Worm (Caenorhabditis elegans) whole organism, L4 larva: ENCODE results near the gene F15B9.8.

Source experiments
- F49E8.2 ChIP-seq: sonication (generic microtip); optimal IDR thresholded peaks from 2 replicates; lab custom pipeline; 2016; ENCODE audit warnings: missing compliant biosample characterization, mild to moderate bottlenecking, missing genetic modification characterization, borderline replicate concordance
- jun-1 ChIP-seq: fragments of 150-350 bp; optimal IDR thresholded peaks from 2 replicates; lab custom pipeline; 2014; ENCODE audit warnings: missing biosample characterization, missing genetic modification reagents, missing genetic modification characterization
- lin-15B ChIP-seq: fragments of 150-350 bp; sonication (generic microtip); optimal IDR thresholded peaks from 3 replicates; lab custom pipeline; 2014; ENCODE audit warnings: missing biosample characterization, missing genetic modification characterization
- mxl-2 ChIP-seq: fragments of 200-800 bp; sonication (Bioruptor generic); conservative IDR thresholded peaks from 2 replicates; pipeline ENCODE4 v1.3.6; 2022; ENCODE audit warnings: missing genetic modification reagents, missing genetic modification characterization, missing compliant biosample characterization
- zag-1 ChIP-seq: fragments of 150-350 bp; optimal IDR thresholded peaks from 2 replicates; lab custom pipeline; 2014; ENCODE audit warnings: missing biosample characterization, missing genetic modification characterization

DNA sequence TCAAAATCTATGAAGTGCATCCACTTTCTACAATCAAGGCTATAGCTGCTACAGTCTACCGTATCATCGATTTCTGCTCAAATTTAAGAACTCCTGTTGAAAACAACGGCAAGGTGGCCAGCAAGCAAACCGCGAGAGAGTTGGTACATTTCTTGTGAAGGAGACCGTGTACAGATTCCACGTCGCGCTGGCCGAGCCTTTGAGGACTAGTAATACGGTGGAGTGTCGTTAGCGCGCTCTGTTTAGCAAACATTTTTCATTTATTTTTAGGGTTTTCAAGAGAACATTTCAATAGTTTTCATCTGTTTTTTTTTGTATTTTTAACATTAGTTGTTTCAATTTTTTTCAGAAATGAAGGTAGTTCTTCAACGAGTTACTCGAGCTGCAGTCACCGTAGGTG, 36.1 kb upstream of the F15B9.8 start, which contains the start of gene pqn-68:
- no peak for TF ChIP-seq mxl-2 (GFP tag; lab: Robert Waterston, UW)
- no peak for TF ChIP-seq jun-1 (tag; lab: Kevin White, UChicago)
- TF ChIP-seq zag-1 (tag; lab: Kevin White, UChicago): no peak
- no peak for TF ChIP-seq lin-15B (tag; lab: Kevin White, UChicago)
- TF ChIP-seq F49E8.2 (tag; lab: Kevin White, UChicago): no peak
